Fruit fly (Drosophila melanogaster) whole organism, embryonic: Measurements from ENCODE around the gene Gycalpha99B.
A peak's percentile ranks its signal among the peaks of the same experiment; 100 is the strongest.

ENCODE experiments used
- Adf1 ChIP-seq: fragments of 200-800 bp; sonication (Bioruptor generic); IDR thresholded peaks from 2 replicates; pipeline ENCODE4 v1.3.6; 2022; ENCODE audit warnings: missing biosample characterization, missing genetic modification characterization
- Antp ChIP-seq: fragments of 200-800 bp; sonication (Bioruptor generic); optimal IDR thresholded peaks from 3 replicates; lab custom pipeline; 2016; ENCODE audit warnings: missing biosample characterization, missing genetic modification characterization
- Bdp1 ChIP-seq: fragments of 200-800 bp; sonication (Bioruptor generic); optimal IDR thresholded peaks from 3 replicates; lab custom pipeline; 2016; ENCODE audit warnings: missing biosample characterization, missing genetic modification characterization
- Bgb ChIP-seq: fragments of 200-800 bp; sonication (Bioruptor generic); IDR thresholded peaks from 2 replicates; pipeline ENCODE4 v1.3.6; 2022; ENCODE audit warnings: missing biosample characterization, missing genetic modification characterization; ENCODE audit not compliant: partially characterized antibody
- C15 ChIP-seq: fragments of 200-800 bp; sonication (Bioruptor generic); IDR thresholded peaks from 3 replicates; pipeline ENCODE4 v1.3.6; 2022; ENCODE audit warnings: missing biosample characterization, missing genetic modification characterization
- CG10147 ChIP-seq: fragments of 200-800 bp; sonication (Bioruptor generic); optimal IDR thresholded peaks from 2 replicates; lab custom pipeline; 2019; ENCODE audit warnings: missing biosample characterization, mild to moderate bottlenecking, missing genetic modification characterization, moderate library complexity
- CG10366 ChIP-seq: fragments of 200-800 bp; sonication (Bioruptor generic); IDR thresholded peaks from 2 replicates; pipeline ENCODE4 v1.3.6; 2022; ENCODE audit warnings: missing biosample characterization, missing genetic modification characterization
- CG11504 ChIP-seq: fragments of 200-800 bp; sonication (Bioruptor generic); optimal IDR thresholded peaks from 3 replicates; lab custom pipeline; 2019; ENCODE audit warnings: missing biosample characterization, mild to moderate bottlenecking, missing genetic modification characterization, moderate library complexity
- CG13775 ChIP-seq: fragments of 200-800 bp; sonication (Bioruptor generic); optimal IDR thresholded peaks from 3 replicates; lab custom pipeline; 2017; ENCODE audit warnings: missing biosample characterization, mild to moderate bottlenecking, missing genetic modification characterization
- CG14860 ChIP-seq: fragments of 200-800 bp; sonication (Bioruptor generic); IDR thresholded peaks from 3 replicates; pipeline ENCODE4 v1.3.6; 2022; ENCODE audit warnings: missing biosample characterization, missing genetic modification characterization; ENCODE audit not compliant: partially characterized antibody
- CG17359 ChIP-seq: fragments of 200-800 bp; sonication (Bioruptor generic); optimal IDR thresholded peaks from 3 replicates; lab custom pipeline; 2018; ENCODE audit warnings: missing biosample characterization, mild to moderate bottlenecking, missing genetic modification characterization, moderate library complexity
- CG17829 ChIP-seq: fragments of 200-800 bp; optimal IDR thresholded peaks from 2 replicates; lab custom pipeline; 2019; ENCODE audit warnings: missing biosample characterization, mild to moderate bottlenecking, missing genetic modification characterization, moderate library complexity
- CG1832 ChIP-seq: fragments of 200-800 bp; sonication (Bioruptor generic); optimal IDR thresholded peaks from 2 replicates; lab custom pipeline; 2017; ENCODE audit warnings: missing biosample characterization, mild to moderate bottlenecking, missing genetic modification characterization, inconsistent platforms
- CG18476 ChIP-seq: fragments of 200-800 bp; sonication (Bioruptor generic); optimal IDR thresholded peaks from 2 replicates; lab custom pipeline; 2016; ENCODE audit warnings: missing biosample characterization, mild to moderate bottlenecking, missing genetic modification characterization
- CG2712 ChIP-seq: fragments of 200-800 bp; optimal IDR thresholded peaks from 3 replicates; lab custom pipeline; 2019; ENCODE audit warnings: missing biosample characterization, mild to moderate bottlenecking, missing genetic modification characterization, moderate library complexity
- CG3163 ChIP-seq: fragments of 200-800 bp; sonication (Bioruptor generic); optimal IDR thresholded peaks from 3 replicates; lab custom pipeline; 2016; ENCODE audit warnings: missing biosample characterization, missing genetic modification characterization
- CG3995 ChIP-seq: fragments of 200-800 bp; sonication (Bioruptor generic); optimal IDR thresholded peaks from 3 replicates; lab custom pipeline; 2016; ENCODE audit warnings: missing biosample characterization, missing genetic modification characterization
- CG4617 ChIP-seq: fragments of 200-800 bp; sonication (Bioruptor generic); optimal IDR thresholded peaks from 3 replicates; lab custom pipeline; 2016; ENCODE audit warnings: missing biosample characterization, missing genetic modification characterization, borderline replicate concordance
- CG8944 ChIP-seq: fragments of 200-800 bp; sonication (Bioruptor generic); optimal IDR thresholded peaks from 3 replicates; lab custom pipeline; 2016; ENCODE audit warnings: missing biosample characterization, missing genetic modification characterization
- CG9609 ChIP-seq: fragments of 200-800 bp; sonication (Bioruptor generic); optimal IDR thresholded peaks from 3 replicates; lab custom pipeline; 2016; ENCODE audit warnings: missing biosample characterization, missing genetic modification characterization
- Dbx ChIP-seq: fragments of 200-800 bp; sonication (Bioruptor generic); IDR thresholded peaks from 3 replicates; pipeline ENCODE4 v1.3.6; 2022; ENCODE audit warnings: missing biosample characterization, missing genetic modification characterization
- Deaf1 ChIP-seq: fragments of 200-800 bp; optimal IDR thresholded peaks from 3 replicates; lab custom pipeline; 2019; ENCODE audit warnings: missing biosample characterization, mild to moderate bottlenecking, missing genetic modification characterization, moderate library complexity
- Elba2 ChIP-seq: fragments of 200-800 bp; sonication (Bioruptor generic); optimal IDR thresholded peaks from 3 replicates; lab custom pipeline; 2016; ENCODE audit warnings: missing biosample characterization, missing genetic modification characterization
- Fer3 ChIP-seq: fragments of 200-800 bp; sonication (Bioruptor generic); optimal IDR thresholded peaks from 2 replicates; lab custom pipeline; 2018; ENCODE audit warnings: missing biosample characterization, mild to moderate bottlenecking, missing genetic modification characterization, moderate library complexity
- Hsf ChIP-seq: fragments of 200-800 bp; sonication (Bioruptor generic); optimal IDR thresholded peaks from 3 replicates; lab custom pipeline; 2016; ENCODE audit warnings: missing biosample characterization, missing genetic modification characterization
- Ravus ChIP-seq: fragments of 200-800 bp; sonication (Bioruptor generic); IDR thresholded peaks from 2 replicates; pipeline ENCODE4 v1.3.6; 2022; ENCODE audit warnings: missing biosample characterization, missing genetic modification characterization
- Rx ChIP-seq: fragments of 200-800 bp; sonication (Bioruptor generic); IDR thresholded peaks from 2 replicates; pipeline ENCODE4 v1.3.6; 2022; ENCODE audit warnings: missing biosample characterization, missing genetic modification characterization
- ase ChIP-seq: fragments of 200-800 bp; sonication (Bioruptor generic); IDR thresholded peaks from 3 replicates; pipeline ENCODE4 v1.3.6; 2022; ENCODE audit warnings: missing biosample characterization, missing genetic modification characterization
- bbx ChIP-seq: fragments of 200-800 bp; sonication (Bioruptor generic); IDR thresholded peaks from 2 replicates; pipeline ENCODE4 v1.3.6; 2022; ENCODE audit warnings: missing biosample characterization, missing genetic modification characterization; ENCODE audit not compliant: partially characterized antibody
- bowl ChIP-seq: fragments of 200-800 bp; sonication (Bioruptor generic); IDR thresholded peaks from 2 replicates; pipeline ENCODE4 v1.3.6; 2022; ENCODE audit warnings: missing biosample characterization, missing genetic modification characterization
- bsh ChIP-seq, 2 experiments: fragments of 200-800 bp; sonication (Bioruptor generic); optimal IDR thresholded peaks; 2 replicates each; lab custom pipeline; 2017 to 2018; ENCODE audit warnings: mild to moderate bottlenecking in 2 of 2, missing biosample characterization in 2 of 2, missing genetic modification characterization in 2 of 2, moderate library complexity in 1 of 2
- chinmo ChIP-seq: fragments of 200-800 bp; sonication (Bioruptor generic); IDR thresholded peaks from 4 replicates; pipeline ENCODE4 v1.3.6; 2022; ENCODE audit warnings: missing biosample characterization, missing genetic modification characterization; ENCODE audit not compliant: partially characterized antibody
- dmrt99B ChIP-seq: fragments of 200-800 bp; sonication (Bioruptor generic); optimal IDR thresholded peaks from 2 replicates; lab custom pipeline; 2018; ENCODE audit warnings: missing biosample characterization, mild to moderate bottlenecking, missing genetic modification characterization, moderate library complexity
- en ChIP-seq: fragments of 200-800 bp; sonication (Bioruptor generic); optimal IDR thresholded peaks from 2 replicates; lab custom pipeline; 2016; ENCODE audit warnings: missing biosample characterization, missing genetic modification characterization
- eyg ChIP-seq: fragments of 200-800 bp; sonication (Bioruptor generic); optimal IDR thresholded peaks from 3 replicates; lab custom pipeline; 2016; ENCODE audit warnings: missing biosample characterization, missing genetic modification characterization
- fru ChIP-seq: fragments of >200 bp; optimal IDR thresholded peaks from 2 replicates; lab custom pipeline; 2017
- gt ChIP-seq: fragments of 200-800 bp; sonication (Bioruptor generic); IDR thresholded peaks from 2 replicates; pipeline ENCODE4 v1.3.6; 2022; ENCODE audit warnings: missing biosample characterization, missing genetic modification characterization
- ind ChIP-seq: fragments of 200-800 bp; sonication (Bioruptor generic); optimal IDR thresholded peaks from 3 replicates; lab custom pipeline; 2016; ENCODE audit warnings: missing biosample characterization, missing genetic modification characterization
- inv ChIP-seq: fragments of 200-800 bp; sonication (Bioruptor generic); IDR thresholded peaks from 2 replicates; pipeline ENCODE4 v1.3.6; 2022; ENCODE audit warnings: missing biosample characterization, missing genetic modification characterization; ENCODE audit not compliant: partially characterized antibody
- jumu ChIP-seq: fragments of 200-800 bp; sonication (Bioruptor generic); optimal IDR thresholded peaks from 3 replicates; lab custom pipeline; 2016; ENCODE audit warnings: missing biosample characterization, missing genetic modification characterization
- ken ChIP-seq: fragments of 200-800 bp; sonication (Bioruptor generic); IDR thresholded peaks from 3 replicates; pipeline ENCODE4 v1.3.6; 2022; ENCODE audit warnings: missing biosample characterization, missing genetic modification characterization
- kni ChIP-seq: fragments of 200-800 bp; sonication (Bioruptor generic); optimal IDR thresholded peaks from 3 replicates; lab custom pipeline; 2017; ENCODE audit warnings: mild to moderate bottlenecking, missing biosample characterization, missing genetic modification reagents, missing genetic modification characterization
- nerfin-1 ChIP-seq: fragments of 200-800 bp; sonication (Bioruptor generic); optimal IDR thresholded peaks from 3 replicates; lab custom pipeline; 2019; ENCODE audit warnings: missing biosample characterization, mild to moderate bottlenecking, missing genetic modification characterization, moderate library complexity
- nerfin-2 ChIP-seq: fragments of 200-800 bp; sonication (Bioruptor generic); IDR thresholded peaks from 2 replicates; pipeline ENCODE4 v1.3.6; 2022; ENCODE audit warnings: missing biosample characterization, missing genetic modification characterization; ENCODE audit not compliant: partially characterized antibody
- nmo ChIP-seq: fragments of 200-800 bp; sonication (Bioruptor generic); optimal IDR thresholded peaks from 2 replicates; lab custom pipeline; 2018; ENCODE audit warnings: missing biosample characterization, mild to moderate bottlenecking, missing genetic modification characterization, moderate library complexity
- pita ChIP-seq: fragments of 200-800 bp; sonication (Bioruptor generic); optimal IDR thresholded peaks from 2 replicates; lab custom pipeline; 2017; ENCODE audit warnings: missing biosample characterization, mild to moderate bottlenecking, missing genetic modification characterization
- salm ChIP-seq: fragments of 200-800 bp; sonication (Bioruptor generic); optimal IDR thresholded peaks from 2 replicates; lab custom pipeline; 2018; ENCODE audit warnings: missing biosample characterization, mild to moderate bottlenecking, missing genetic modification characterization
- sc ChIP-seq, 3 experiments: fragments of >200 bp in 2 of 3; fragments of 200-800 bp in 1 of 3; sonication (Bioruptor generic) in 1 of 3; optimal IDR thresholded peaks; 2 replicates in 2 of 3; 3 replicates in 1 of 3; lab custom pipeline; 2017; ENCODE audit warnings: mild to moderate bottlenecking in 1 of 3, missing biosample characterization in 1 of 3, missing genetic modification characterization in 1 of 3, missing genetic modification reagents in 1 of 3
- ttk ChIP-seq: fragments of 200-800 bp; sonication (Bioruptor generic); IDR thresholded peaks from 2 replicates; pipeline ENCODE4 v2.1.2; 2022; ENCODE audit warnings: missing biosample characterization, missing genetic modification characterization
- unpg ChIP-seq: fragments of 200-800 bp; sonication (Bioruptor generic); optimal IDR thresholded peaks from 3 replicates; lab custom pipeline; 2018; ENCODE audit warnings: missing biosample characterization, mild to moderate bottlenecking, missing genetic modification characterization, moderate library complexity
- wek ChIP-seq: fragments of 200-800 bp; sonication (Bioruptor generic); optimal IDR thresholded peaks from 3 replicates; lab custom pipeline; 2018; ENCODE audit warnings: missing biosample characterization, mild to moderate bottlenecking, missing genetic modification characterization, moderate library complexity

Gene Gycalpha99B

DNA sequence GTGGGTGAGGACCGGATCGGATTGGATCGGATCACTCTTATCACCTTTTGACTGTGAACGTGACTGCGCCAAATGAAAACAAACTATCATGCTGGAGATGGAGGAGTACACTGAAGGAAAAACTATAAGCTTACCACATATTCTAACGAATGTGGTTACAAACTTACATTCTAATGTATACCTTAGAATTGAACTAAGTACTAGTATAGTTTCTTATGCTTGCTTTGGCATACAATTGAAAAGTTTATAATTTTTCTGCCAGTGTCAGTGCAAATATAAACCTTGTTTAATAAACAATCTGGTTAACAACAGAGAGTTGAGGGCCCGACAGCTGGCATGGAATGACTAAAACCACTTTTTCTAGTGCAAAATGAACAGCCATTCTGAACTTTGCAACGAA lies 35.2 kb downstream of the Gycalpha99B start:
- TF ChIP-seq Rx (no peak), chinmo (GFP tag; lab: Robert Waterston, UW) (no peak), dmrt99B (peak; percentile 74), Bgb (no peak), Elba2 (no peak), CG17829 (tag; lab: Kevin White, UChicago) (no peak), Hsf (GFP tag; lab: Kevin White, UChicago) (peak; percentile 13), nmo (GFP tag; lab: Kevin White, UChicago) (peak; percentile 25), salm (tag; lab: Kevin White, UChicago) (peak; percentile 32), pita (no peak), CG9609 (GFP tag; lab: Kevin White, UChicago) (no peak), CG10366 (GFP tag; lab: Robert Waterston, UW) (peak; percentile 33; the same call in 1 of the 2 replicates), gt (GFP tag; lab: Robert Waterston, UW) (no peak), CG1832 (no peak), CG8944 (GFP tag; lab: Kevin White, UChicago) (no peak), kni (GFP tag; lab: Kevin White, UChicago) (no peak), sc (optimal IDR thresholded peaks at IDR 0.05; lab: Kevin White, UChicago) (no peak), sc (GFP tag; optimal IDR thresholded peaks at IDR 0.05; lab: Kevin White, UChicago) (no peak), CG4617 (GFP tag; lab: Kevin White, UChicago) (no peak), inv (no peak), CG17359 (peak; percentile 55), ase (GFP tag; lab: Robert Waterston, UW) (peak; percentile 34; the same call in 1 of the 3 replicates), Adf1 (no peak), unpg (peak; percentile 64), Ravus (no peak), fru (lab: Kevin White, UChicago) (no peak), en (GFP tag; lab: Kevin White, UChicago) (no peak), C15 (GFP tag; lab: Robert Waterston, UW) (no peak), Antp (GFP tag; lab: Kevin White, UChicago) (peak; percentile 13), Dbx (GFP tag; lab: Robert Waterston, UW) (no peak), Deaf1 (no peak), CG13775 (GFP tag; lab: Kevin White, UChicago) (no peak), CG18476 (GFP tag; lab: Kevin White, UChicago) (no peak), CG2712 (tag; lab: Kevin White, UChicago) (peak; percentile 38), ttk (GFP tag; lab: Robert Waterston, UW) (peak; percentile 64), CG10147 (GFP tag; lab: Kevin White, UChicago) (no peak), bowl (GFP tag; lab: Robert Waterston, UW) (no peak), bsh (GFP tag; optimal IDR thresholded peaks at IDR 0.05; lab: Kevin White, UChicago) (peak in 1 of 2 experiments; percentile 47), nerfin-2 (GFP tag; lab: Robert Waterston, UW) (no peak), Bdp1 (GFP tag; lab: Kevin White, UChicago) (no peak), wek (GFP tag; lab: Kevin White, UChicago) (no peak), bbx (GFP tag; lab: Robert Waterston, UW) (no peak), ind (GFP tag; lab: Kevin White, UChicago) (peak; percentile 36), jumu (GFP tag; lab: Kevin White, UChicago) (no peak), CG11504 (tag; lab: Kevin White, UChicago) (peak; percentile 55), CG14860 (GFP tag; lab: Robert Waterston, UW) (no peak), CG3995 (GFP tag; lab: Kevin White, UChicago) (peak; percentile 4), nerfin-1 (tag; lab: Kevin White, UChicago) (no peak), ken (no peak), Fer3 (tag; lab: Kevin White, UChicago) (peak; percentile 3), CG3163 (GFP tag; lab: Kevin White, UChicago) (no peak), eyg (GFP tag; lab: Kevin White, UChicago) (no peak)
